Comparison of ENCODE assay signal across 2 fruit fly cellular contexts in genomic region chrX:5293141-5293540, dm6.
TF ChIP-seq lines count a peak whose summit lies in the region.

No protein-coding gene starts in this region.

- no peak for TF ChIP-seq CTCF in whole organism, embryonic (GFP tag; optimal IDR thresholded peaks at IDR 0.05; lab: Kevin White, UChicago)

TF ChIP-seq in whole organism, embryonic, 481 proteins besides CTCF, POLR2A, EP300 and RAD21:
- TF ChIP-seq Usf (GFP tag; optimal IDR thresholded peaks at IDR 0.05; lab: Kevin White, UChicago) (no peak), Hr39 (optimal IDR thresholded peaks at IDR 0.05; lab: Kevin White, UChicago) (peak; percentile 85), Aef1 (GFP tag; IDR thresholded peaks at IDR 0.05; lab: Robert Waterston, UW) (no peak)
TF ChIP-seq in whole organism, embryonic: peak in this region for 1.

TF ChIP-seq in whole organism, wandering third instar larva, 38 proteins besides CTCF, POLR2A, EP300 and RAD21:
- peak; percentile 99 for TF ChIP-seq Dfd (GFP tag; optimal IDR thresholded peaks at IDR 0.05; lab: Kevin White, UChicago)
- no peak for TF ChIP-seq foxo (GFP tag; optimal IDR thresholded peaks at IDR 0.05; lab: Kevin White, UChicago)

Comparison
In these comparisons a context has a peak if more than half of its experiments do, and no peak if none do; other contexts are left out.
1. Of the 10 proteins assayed by ChIP-seq in both whole organism, embryonic and whole organism, wandering third instar larva: peak only in whole organism, embryonic: none; only in whole organism, wandering third instar larva: Dfd; in both: none; in neither: 9.